Worm (Caenorhabditis elegans): ENCODE results near the gene cfap-36.

Gene cfap-36

DNA sequence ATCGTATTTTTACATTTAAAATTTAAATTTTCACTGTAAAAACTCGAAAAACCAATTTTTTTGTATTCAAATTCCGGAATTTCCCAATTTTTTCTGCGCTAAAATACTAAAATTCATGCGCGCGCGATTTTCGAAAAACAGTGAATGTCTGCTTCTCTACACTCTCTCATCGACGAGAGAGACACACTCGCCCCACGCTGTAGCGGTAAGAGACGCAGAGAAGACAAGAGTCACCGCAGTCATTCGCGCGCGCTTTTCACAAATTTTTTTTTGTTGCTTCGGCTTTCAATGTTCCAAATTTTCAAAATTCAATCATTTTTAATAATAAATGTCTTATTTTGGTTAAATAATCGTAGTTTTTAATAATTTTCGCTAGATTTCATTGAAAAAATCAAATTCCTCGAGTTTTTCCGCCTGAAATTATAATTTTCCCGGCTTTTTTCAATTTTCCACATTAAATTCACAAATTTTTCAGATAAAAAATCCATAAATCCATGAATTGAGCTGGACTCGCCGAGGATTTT lies 13.7 kb upstream of the cfap-36 start, which contains the start of gene arid-1 (continued):
- TF ChIP-seq unc-130 (GFP tag; optimal IDR thresholded peaks at IDR 0.05) = peak; percentile 11
- 0 out of 2 replicates have a peak, but pooled peaks have one; percentile 38 for TF ChIP-seq Y79H2A.3 (GFP tag; conservative IDR thresholded peaks at IDR 0.05)
- peak; percentile 29; the same call in 1 of the 2 replicates for TF ChIP-seq pbrm-1 (GFP tag; IDR thresholded peaks at IDR 0.05)
- no peak for TF ChIP-seq K12H6.12 (tag; optimal IDR thresholded peaks at IDR 0.05)
- TF ChIP-seq zfh-2 (GFP tag; conservative IDR thresholded peaks at IDR 0.05) = no peak
- peak; percentile 62 for TF ChIP-seq ztf-18 (tag; optimal IDR thresholded peaks at IDR 0.05)
- TF ChIP-seq attf-3 (GFP tag; conservative IDR thresholded peaks at IDR 0.05) = 0 out of 2 replicates have a peak, but pooled peaks have one; percentile 38
- TF ChIP-seq D2030.7 (GFP tag; IDR thresholded peaks at IDR 0.05) = peak; percentile 84
- TF ChIP-seq tbp1 (GFP tag; optimal IDR thresholded peaks at IDR 0.05) = peak; percentile 37
- 0 out of 2 replicates have a peak, but pooled peaks have one; percentile 11 for TF ChIP-seq Y95B8A.8 (GFP tag; IDR thresholded peaks at IDR 0.05)
- peak; percentile 71 for TF ChIP-seq lin-54 (GFP tag; optimal IDR thresholded peaks at IDR 0.05)
- no peak for TF ChIP-seq unc-62 (GFP tag; optimal IDR thresholded peaks at IDR 0.05)
- TF ChIP-seq snpc-1.3 (tag; optimal IDR thresholded peaks at IDR 0.05; ENCODE audit: insufficient read depth) = peak; percentile 23
- peak; percentile 62 for TF ChIP-seq F33H1.4 (GFP tag; IDR thresholded peaks at IDR 0.05)
- TF ChIP-seq hsf-1 (GFP tag; IDR thresholded peaks at IDR 0.05) = 0 out of 2 replicates have a peak, but pooled peaks have one; percentile 9

DNA sequence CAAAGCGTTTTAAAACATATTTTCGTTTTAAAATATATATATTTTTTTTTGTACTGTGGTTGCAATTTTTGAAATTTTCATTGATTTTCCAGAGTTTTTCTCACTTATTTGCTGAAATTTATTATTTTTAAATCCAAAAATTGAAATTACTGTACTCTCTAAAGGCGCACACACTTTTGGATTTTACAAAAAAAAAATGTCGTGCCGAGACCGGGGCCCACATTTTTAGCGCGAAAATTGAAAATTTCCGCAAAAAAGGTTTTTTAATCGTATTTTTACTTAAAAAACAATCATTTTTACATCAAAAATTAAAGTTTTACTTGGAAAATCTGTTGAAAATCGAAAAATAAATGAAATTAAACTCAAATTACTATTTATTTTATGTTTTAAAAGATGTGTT lies 13.1 kb upstream of the cfap-36 start:
- TF ChIP-seq nhr-80 (tag; optimal IDR thresholded peaks at IDR 0.05) (no peak), fkh-3 (tag; optimal IDR thresholded peaks at IDR 0.05) (no peak), madf-8 (GFP tag; conservative IDR thresholded peaks at IDR 0.05) (0 out of 2 replicates have a peak, but pooled peaks have one; percentile 31), madf-6 (GFP tag; IDR thresholded peaks at IDR 0.05) (peak; percentile 60), efl-1 (GFP tag; optimal IDR thresholded peaks at IDR 0.05) (peak; percentile 21), lsl-1 (GFP tag; optimal IDR thresholded peaks at IDR 0.05) (peak; percentile 65), ceh-91 (GFP tag; IDR thresholded peaks at IDR 0.05) (peak; percentile 55; the same call in 1 of the 2 replicates), F33H1.4 (GFP tag; IDR thresholded peaks at IDR 0.05) (peak; percentile 73), D2030.7 (GFP tag; IDR thresholded peaks at IDR 0.05) (peak; percentile 34; the same call in 1 of the 2 replicates)

DNA sequence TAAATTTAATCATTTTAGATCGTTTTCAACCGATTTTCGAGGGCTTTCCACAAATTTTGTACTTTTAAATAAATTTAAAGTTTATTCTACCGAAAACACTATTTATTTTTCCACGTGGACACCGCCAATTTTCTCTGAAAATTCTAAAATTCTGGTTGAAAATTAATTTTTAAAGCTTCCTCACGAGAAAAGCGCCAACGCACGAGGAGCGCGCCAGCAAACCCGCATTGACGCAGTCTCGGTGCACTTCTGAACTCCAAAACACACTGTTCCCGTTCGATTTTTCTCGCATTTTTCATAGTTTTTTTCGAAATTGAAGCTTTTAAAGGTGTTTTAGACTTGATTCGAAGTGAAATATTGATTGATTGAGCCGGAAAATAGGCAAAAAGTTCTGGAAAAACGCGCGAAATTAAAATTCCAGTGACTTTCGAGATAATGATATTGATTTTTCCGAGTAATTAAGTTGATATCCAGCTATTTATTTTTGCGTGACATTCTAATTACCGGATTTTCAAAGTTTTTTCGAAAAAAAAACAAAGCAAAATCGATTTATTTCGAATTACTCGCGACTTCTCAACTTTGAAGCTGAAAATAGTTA lies 5.0 kb upstream of the cfap-36 start, which contains the start of gene cul-3:
Gene cul-3, plus strand, starts transcription at position 548 of the 598 bp plus-strand sequence.
- TF ChIP-seq hmg-1.2 (GFP tag; IDR thresholded peaks at IDR 0.05) (0 out of 2 replicates have a peak, but pooled peaks have one; percentile 11), bed-2 (GFP tag; IDR thresholded peaks at IDR 0.05) (no peak), snpc-4 (GFP tag; optimal IDR thresholded peaks at IDR 0.05) (no peak), snpc-4 (tag; optimal IDR thresholded peaks at IDR 0.05) (peak in 1 of 4 experiments; percentile 9), D2030.7 (GFP tag; IDR thresholded peaks at IDR 0.05) (peak; percentile 63), lin-40 (tag; optimal IDR thresholded peaks at IDR 0.05) (peak; percentile 77), B0019.2 (GFP tag; conservative IDR thresholded peaks at IDR 0.05) (no peak), C06A6.2 (GFP tag; conservative IDR thresholded peaks at IDR 0.05) (no peak), lsl-1 (GFP tag; optimal IDR thresholded peaks at IDR 0.05) (peak; percentile 39), F49E8.2 (tag; optimal IDR thresholded peaks at IDR 0.05; ENCODE audit: insufficient read depth) (peak; percentile 16), K12H6.12 (tag; optimal IDR thresholded peaks at IDR 0.05) (no peak), mcd-1 (GFP tag; IDR thresholded peaks at IDR 0.05) (peak; percentile 77), lin-54 (GFP tag; optimal IDR thresholded peaks at IDR 0.05) (peak; percentile 56), lin-35 (GFP tag; optimal IDR thresholded peaks at IDR 0.05) (peak in 1 of 3 experiments; percentile 24), efl-1 (GFP tag; optimal IDR thresholded peaks at IDR 0.05) (peak; percentile 5), him-1 (tag; optimal IDR thresholded peaks at IDR 0.05) (peak; percentile 74), rcor-1 (GFP tag; IDR thresholded peaks at IDR 0.05) (peak; percentile 10; the same call in 1 of the 2 replicates), F33H1.4 (GFP tag; IDR thresholded peaks at IDR 0.05) (peak; percentile 29; the same call in 1 of the 2 replicates), snpc-3.4 (tag; optimal IDR thresholded peaks at IDR 0.05) (peak; percentile 22), egrh-3 (GFP tag; IDR thresholded peaks at IDR 0.05) (no peak), ztf-18 (tag; optimal IDR thresholded peaks at IDR 0.05) (peak; percentile 93), cebp-1 (GFP tag; IDR thresholded peaks at IDR 0.05) (no peak), cebp-1 (tag; optimal IDR thresholded peaks at IDR 0.05) (peak; percentile 49), madf-3 (GFP tag; IDR thresholded peaks at IDR 0.05) (no peak)
